Comparison of ENCODE assay signal across 6 fruit fly cellular contexts in genomic region chr3R:14706860-14707259, dm6.
A peak's percentile ranks its signal among the peaks of the same experiment; 100 is the strongest.
TF ChIP-seq lines count a peak whose summit lies in the region.

No protein-coding gene starts in this region.

- no peak for TF ChIP-seq CTCF in whole organism, embryonic (GFP tag; optimal IDR thresholded peaks at IDR 0.05; lab: Kevin White, UChicago)

TF ChIP-seq in whole organism, 6 proteins besides CTCF, POLR2A, EP300 and RAD21:
- TF ChIP-seq psq (optimal IDR thresholded peaks at IDR 0.05; lab: Kevin White, UChicago) (no peak), pan (optimal IDR thresholded peaks at IDR 0.05; lab: Kevin White, UChicago) (peak; percentile 75), CG8478 (optimal IDR thresholded peaks at IDR 0.05; lab: Kevin White, UChicago) (no peak), Dll (optimal IDR thresholded peaks at IDR 0.05; lab: Kevin White, UChicago) (no peak)

TF ChIP-seq in whole organism, adult, 20 proteins besides CTCF, POLR2A, EP300 and RAD21:
- peak; percentile 4 for TF ChIP-seq bab1 (GFP tag; optimal IDR thresholded peaks at IDR 0.05; lab: Kevin White, UChicago)
- TF ChIP-seq CG7045 (GFP tag; optimal IDR thresholded peaks at IDR 0.05; lab: Kevin White, UChicago) = no peak
- TF ChIP-seq tj (GFP tag; optimal IDR thresholded peaks at IDR 0.05; lab: Kevin White, UChicago) = peak; percentile 2
TF ChIP-seq in whole organism, adult: peak in this region for 2.

TF ChIP-seq in whole organism, embryonic, 481 proteins besides CTCF, POLR2A, EP300 and RAD21 (continues in another document):
- TF ChIP-seq eve (GFP tag; optimal IDR thresholded peaks at IDR 0.05; lab: Kevin White, UChicago) (peak in 1 of 2 experiments; percentile 50), CG11085 (GFP tag; IDR thresholded peaks at IDR 0.05; lab: Robert Waterston, UW) (peak; percentile 39; the same call in 1 of the 2 replicates), pzg (GFP tag; optimal IDR thresholded peaks at IDR 0.05; lab: Kevin White, UChicago) (no peak), wor (GFP tag; IDR thresholded peaks at IDR 0.05; lab: Robert Waterston, UW) (peak; percentile 49), BEAF-32 (GFP tag; optimal IDR thresholded peaks at IDR 0.05; lab: Kevin White, UChicago) (no peak), CG5245 (GFP tag; optimal IDR thresholded peaks at IDR 0.05; lab: Kevin White, UChicago) (no peak), Taf1 (GFP tag; IDR thresholded peaks at IDR 0.05; lab: Robert Waterston, UW) (0 out of 2 replicates have a peak, but pooled peaks have one; percentile 56), CG10462 (GFP tag; optimal IDR thresholded peaks at IDR 0.05; lab: Kevin White, UChicago) (no peak), Bdp1 (GFP tag; optimal IDR thresholded peaks at IDR 0.05; lab: Kevin White, UChicago) (no peak), repo (GFP tag; optimal IDR thresholded peaks at IDR 0.05; lab: Kevin White, UChicago) (peak; percentile 56), ash1 (GFP tag; optimal IDR thresholded peaks at IDR 0.05; lab: Kevin White, UChicago) (no peak), CG7963 (GFP tag; IDR thresholded peaks at IDR 0.05; lab: Robert Waterston, UW; ENCODE audit: partially characterized antibody) (peak; percentile 62), CG2199 (GFP tag; IDR thresholded peaks at IDR 0.05; lab: Robert Waterston, UW) (no peak), CG17361 (GFP tag; IDR thresholded peaks at IDR 0.05; lab: Robert Waterston, UW) (peak; percentile 43; the same call in 1 of the 3 replicates), bcd (GFP tag; optimal IDR thresholded peaks at IDR 0.05; lab: Kevin White, UChicago) (no peak), CG32772 (GFP tag; IDR thresholded peaks at IDR 0.05; lab: Robert Waterston, UW) (no peak), chn (GFP tag; optimal IDR thresholded peaks at IDR 0.05; lab: Kevin White, UChicago) (no peak), CG4707 (GFP tag; optimal IDR thresholded peaks at IDR 0.05; lab: Kevin White, UChicago) (no peak), CG4730 (GFP tag; IDR thresholded peaks at IDR 0.05; lab: Robert Waterston, UW) (peak; percentile 56), CG7786 (GFP tag; optimal IDR thresholded peaks at IDR 0.05; lab: Kevin White, UChicago) (peak; percentile 57)

TF ChIP-seq in whole organism, prepupa, 60 proteins besides CTCF, POLR2A, EP300 and RAD21 (continues in another document):
- TF ChIP-seq CG6854 (GFP tag; optimal IDR thresholded peaks at IDR 0.05; lab: Kevin White, UChicago) (no peak), vri (GFP tag; optimal IDR thresholded peaks at IDR 0.05; lab: Kevin White, UChicago) (peak; percentile 14), achi (GFP tag; optimal IDR thresholded peaks at IDR 0.05; lab: Kevin White, UChicago) (peak; percentile 43), OdsH (GFP tag; optimal IDR thresholded peaks at IDR 0.05; lab: Kevin White, UChicago) (peak; percentile 71), fkh (GFP tag; optimal IDR thresholded peaks at IDR 0.05; lab: Kevin White, UChicago) (no peak), CG8319 (GFP tag; optimal IDR thresholded peaks at IDR 0.05; lab: Kevin White, UChicago) (peak; percentile 58), Hr39 (GFP tag; optimal IDR thresholded peaks at IDR 0.05; lab: Kevin White, UChicago) (peak; percentile 70), Sox14 (GFP tag; optimal IDR thresholded peaks at IDR 0.05; lab: Kevin White, UChicago) (peak; percentile 36), Eip75B (GFP tag; optimal IDR thresholded peaks at IDR 0.05; lab: Kevin White, UChicago) (peak; percentile 62), CG34406 (GFP tag; optimal IDR thresholded peaks at IDR 0.05; lab: Kevin White, UChicago) (peak; percentile 72), CG11902 (GFP tag; optimal IDR thresholded peaks at IDR 0.05; lab: Kevin White, UChicago) (peak; percentile 81), esn (GFP tag; optimal IDR thresholded peaks at IDR 0.05; lab: Kevin White, UChicago) (peak; percentile 75), CG10631 (GFP tag; optimal IDR thresholded peaks at IDR 0.05; lab: Kevin White, UChicago) (peak; percentile 44), lz (GFP tag; optimal IDR thresholded peaks at IDR 0.05; lab: Kevin White, UChicago) (peak; percentile 66), eg (GFP tag; IDR thresholded peaks at IDR 0.05; lab: Robert Waterston, UW) (peak; percentile 78; the same call in 2 of the 3 replicates), CG8632 (GFP tag; optimal IDR thresholded peaks at IDR 0.05; lab: Kevin White, UChicago) (peak; percentile 63), Hr4 (GFP tag; optimal IDR thresholded peaks at IDR 0.05; lab: Kevin White, UChicago) (peak; percentile 58), fd85E (GFP tag; optimal IDR thresholded peaks at IDR 0.05; lab: Kevin White, UChicago) (no peak), CG11294 (GFP tag; IDR thresholded peaks at IDR 0.05; lab: Robert Waterston, UW) (peak; percentile 56), CG1621 (tag; optimal IDR thresholded peaks at IDR 0.05; lab: Kevin White, UChicago) (no peak), CG8119 (GFP tag; IDR thresholded peaks at IDR 0.05; lab: Robert Waterston, UW) (peak; percentile 71), cyc (GFP tag; optimal IDR thresholded peaks at IDR 0.05; lab: Kevin White, UChicago) (peak; percentile 69)

TF ChIP-seq in whole organism, pupa, 21 proteins besides CTCF, POLR2A, EP300 and RAD21:
- TF ChIP-seq CG10348 (GFP tag; IDR thresholded peaks at IDR 0.05; lab: Robert Waterston, UW) = peak; percentile 29; the same call in 1 of the 2 replicates
- no peak for TF ChIP-seq gl (tag; optimal IDR thresholded peaks at IDR 0.05; lab: Kevin White, UChicago)
- TF ChIP-seq CG15710 (tag; optimal IDR thresholded peaks at IDR 0.05; lab: Kevin White, UChicago) = peak; percentile 42
- peak; percentile 48 for TF ChIP-seq CG8159 (tag; optimal IDR thresholded peaks at IDR 0.05; lab: Kevin White, UChicago)
- TF ChIP-seq rn (GFP tag; IDR thresholded peaks at IDR 0.05; lab: Robert Waterston, UW) = no peak
- TF ChIP-seq Snoo (tag; optimal IDR thresholded peaks at IDR 0.05; lab: Kevin White, UChicago) = peak; percentile 66
- TF ChIP-seq CG17806 (tag; optimal IDR thresholded peaks at IDR 0.05; lab: Kevin White, UChicago) = peak; percentile 10
- TF ChIP-seq CG9948 (tag; optimal IDR thresholded peaks at IDR 0.05; lab: Kevin White, UChicago) = no peak
- TF ChIP-seq CG32121 (GFP tag; IDR thresholded peaks at IDR 0.05; lab: Robert Waterston, UW) = peak; percentile 81
- no peak for TF ChIP-seq D1 (tag; optimal IDR thresholded peaks at IDR 0.05; lab: Kevin White, UChicago)
- TF ChIP-seq CG8301 (tag; optimal IDR thresholded peaks at IDR 0.05; lab: Kevin White, UChicago) = no peak
- peak; percentile 85 for TF ChIP-seq fd96Ca (GFP tag; IDR thresholded peaks at IDR 0.05; lab: Robert Waterston, UW)
- TF ChIP-seq Ets98B (GFP tag; IDR thresholded peaks at IDR 0.05; lab: Robert Waterston, UW) = peak; percentile 66
- no peak for TF ChIP-seq EcR (GFP tag; optimal IDR thresholded peaks at IDR 0.05; lab: Kevin White, UChicago)
- TF ChIP-seq CG12605 (GFP tag; IDR thresholded peaks at IDR 0.05; lab: Robert Waterston, UW) = no peak
- TF ChIP-seq Pif1B (GFP tag; optimal IDR thresholded peaks at IDR 0.05; lab: Kevin White, UChicago) = peak; percentile 26
- peak; percentile 56 for TF ChIP-seq Pif1A (GFP tag; optimal IDR thresholded peaks at IDR 0.05; lab: Kevin White, UChicago)
- TF ChIP-seq CG4496 (GFP tag; IDR thresholded peaks at IDR 0.05; lab: Robert Waterston, UW) = peak; percentile 87
- no peak for TF ChIP-seq CG14655 (GFP tag; optimal IDR thresholded peaks at IDR 0.05; lab: Kevin White, UChicago)
- no peak for TF ChIP-seq CG13204 (GFP tag; optimal IDR thresholded peaks at IDR 0.05; lab: Kevin White, UChicago)
- TF ChIP-seq CG34367 (tag; optimal IDR thresholded peaks at IDR 0.05; lab: Kevin White, UChicago) = no peak

TF ChIP-seq in whole organism, wandering third instar larva, 38 proteins besides CTCF, POLR2A, EP300 and RAD21 (continues in another document):
- no peak for TF ChIP-seq Jra (GFP tag; optimal IDR thresholded peaks at IDR 0.05; lab: Kevin White, UChicago)
- TF ChIP-seq Vsx2 (GFP tag; optimal IDR thresholded peaks at IDR 0.05; lab: Kevin White, UChicago; ENCODE audit: partially characterized antibody) = no peak
- TF ChIP-seq psq (GFP tag; optimal IDR thresholded peaks at IDR 0.05; lab: Kevin White, UChicago) = peak; percentile 18
- no peak for TF ChIP-seq Hnf4 (GFP tag; optimal IDR thresholded peaks at IDR 0.05; lab: Kevin White, UChicago)
- no peak for TF ChIP-seq dl (GFP tag; optimal IDR thresholded peaks at IDR 0.05; lab: Kevin White, UChicago; ENCODE audit: insufficient read depth in 1 of 2, partially characterized antibody in 2 of 2)
- no peak for TF ChIP-seq Rel (GFP tag; optimal IDR thresholded peaks at IDR 0.05; lab: Kevin White, UChicago)
- TF ChIP-seq Rel (tag; optimal IDR thresholded peaks at IDR 0.05; lab: Kevin White, UChicago) = no peak
- no peak for TF ChIP-seq GATAd (GFP tag; optimal IDR thresholded peaks at IDR 0.05; lab: Kevin White, UChicago)
- peak; percentile 50 for TF ChIP-seq br (GFP tag; optimal IDR thresholded peaks at IDR 0.05; lab: Kevin White, UChicago)
- peak; percentile 26 for TF ChIP-seq Sp1 (GFP tag; optimal IDR thresholded peaks at IDR 0.05; lab: Kevin White, UChicago)
- TF ChIP-seq CrebA (GFP tag; optimal IDR thresholded peaks at IDR 0.05; lab: Kevin White, UChicago; ENCODE audit: borderline replicate concordance) = no peak
- TF ChIP-seq HLH106 (tag; optimal IDR thresholded peaks at IDR 0.05; lab: Kevin White, UChicago) = peak; percentile 56
- peak; percentile 33 for TF ChIP-seq ey (GFP tag; optimal IDR thresholded peaks at IDR 0.05; lab: Kevin White, UChicago)
- TF ChIP-seq Dfd (GFP tag; optimal IDR thresholded peaks at IDR 0.05; lab: Kevin White, UChicago) = no peak
- TF ChIP-seq pan (optimal IDR thresholded peaks at IDR 0.05; lab: Kevin White, UChicago) = no peak
- TF ChIP-seq sv (GFP tag; optimal IDR thresholded peaks at IDR 0.05; lab: Kevin White, UChicago) = peak; percentile 52
- TF ChIP-seq CG9705 (GFP tag; optimal IDR thresholded peaks at IDR 0.05; lab: Kevin White, UChicago) = no peak
- no peak for TF ChIP-seq Mio (GFP tag; optimal IDR thresholded peaks at IDR 0.05; lab: Kevin White, UChicago)
- peak; percentile 35 for TF ChIP-seq OdsH (GFP tag; optimal IDR thresholded peaks at IDR 0.05; lab: Kevin White, UChicago)
- TF ChIP-seq rgr (GFP tag; optimal IDR thresholded peaks at IDR 0.05; lab: Kevin White, UChicago) = peak; percentile 42
- no peak for TF ChIP-seq lola (GFP tag; optimal IDR thresholded peaks at IDR 0.05; lab: Kevin White, UChicago)
- peak; percentile 61 for TF ChIP-seq fru (GFP tag; optimal IDR thresholded peaks at IDR 0.05; lab: Kevin White, UChicago)
- TF ChIP-seq h (GFP tag; optimal IDR thresholded peaks at IDR 0.05; lab: Kevin White, UChicago) = peak; percentile 53
- TF ChIP-seq foxo (GFP tag; optimal IDR thresholded peaks at IDR 0.05; lab: Kevin White, UChicago) = peak in 1 of 2 experiments; percentile 50
- no peak for TF ChIP-seq N (GFP tag; optimal IDR thresholded peaks at IDR 0.05; lab: Kevin White, UChicago)
- no peak for TF ChIP-seq dsf (GFP tag; optimal IDR thresholded peaks at IDR 0.05; lab: Kevin White, UChicago; ENCODE audit: borderline replicate concordance)
- TF ChIP-seq Myc (optimal IDR thresholded peaks at IDR 0.05; lab: Kevin White, UChicago) = no peak
- no peak for TF ChIP-seq jim (GFP tag; optimal IDR thresholded peaks at IDR 0.05; lab: Kevin White, UChicago)
- TF ChIP-seq Hr83 (GFP tag; optimal IDR thresholded peaks at IDR 0.05; lab: Kevin White, UChicago; ENCODE audit: poor library complexity, severe bottlenecking) = no peak
